Fruit fly (Drosophila melanogaster) whole organism, embryonic: ENCODE data around the gene CaMKII.

Experiments used
- Abd-B ChIP-seq: fragments of 200-800 bp; sonication (Bioruptor generic); optimal IDR thresholded peaks from 2 replicates; lab custom pipeline; 2018; ENCODE audit warnings: missing biosample characterization, mild to moderate bottlenecking, missing genetic modification characterization, moderate library complexity
- Adf1 ChIP-seq: fragments of 200-800 bp; sonication (Bioruptor generic); IDR thresholded peaks from 2 replicates; pipeline ENCODE4 v1.3.6; 2022; ENCODE audit warnings: missing biosample characterization, missing genetic modification characterization
- Antp ChIP-seq: fragments of 200-800 bp; sonication (Bioruptor generic); optimal IDR thresholded peaks from 3 replicates; lab custom pipeline; 2016; ENCODE audit warnings: missing biosample characterization, missing genetic modification characterization
- Bgb ChIP-seq: fragments of 200-800 bp; sonication (Bioruptor generic); IDR thresholded peaks from 2 replicates; pipeline ENCODE4 v1.3.6; 2022; ENCODE audit warnings: missing biosample characterization, missing genetic modification characterization; ENCODE audit not compliant: partially characterized antibody
- CG10431 ChIP-seq: fragments of 200-800 bp; sonication (Bioruptor generic); optimal IDR thresholded peaks from 3 replicates; lab custom pipeline; 2018; ENCODE audit warnings: missing biosample characterization, mild to moderate bottlenecking, missing genetic modification characterization
- CG11398 ChIP-seq: fragments of 200-800 bp; sonication (Bioruptor generic); optimal IDR thresholded peaks from 2 replicates; lab custom pipeline; 2016; ENCODE audit warnings: missing biosample characterization, missing genetic modification characterization
- CG13123 ChIP-seq: fragments of 200-800 bp; sonication (Bioruptor generic); optimal IDR thresholded peaks from 2 replicates; lab custom pipeline; 2016; ENCODE audit warnings: missing biosample characterization, missing genetic modification characterization
- CG13624 ChIP-seq: fragments of 200-800 bp; sonication (Bioruptor generic); optimal IDR thresholded peaks from 2 replicates; lab custom pipeline; 2016; ENCODE audit warnings: missing biosample characterization, missing genetic modification characterization
- CG15269 ChIP-seq: fragments of 200-800 bp; sonication (Bioruptor generic); optimal IDR thresholded peaks from 2 replicates; lab custom pipeline; 2018; ENCODE audit warnings: missing biosample characterization, mild to moderate bottlenecking, missing genetic modification characterization, moderate library complexity
- CG1792 ChIP-seq: fragments of 200-800 bp; sonication (Bioruptor generic); optimal IDR thresholded peaks from 2 replicates; lab custom pipeline; 2016; ENCODE audit warnings: missing biosample characterization, missing genetic modification characterization
- CG3163 ChIP-seq: fragments of 200-800 bp; sonication (Bioruptor generic); optimal IDR thresholded peaks from 3 replicates; lab custom pipeline; 2016; ENCODE audit warnings: missing biosample characterization, missing genetic modification characterization
- CG3407 ChIP-seq: fragments of 200-800 bp; sonication (Bioruptor generic); optimal IDR thresholded peaks from 2 replicates; lab custom pipeline; 2018; ENCODE audit warnings: missing biosample characterization, mild to moderate bottlenecking, missing genetic modification characterization
- CG34422 ChIP-seq: fragments of 200-800 bp; sonication (Bioruptor generic); IDR thresholded peaks from 3 replicates; pipeline ENCODE4 v1.3.6; 2022; ENCODE audit warnings: missing biosample characterization, missing genetic modification characterization
- CG42726 ChIP-seq: fragments of 200-800 bp; sonication (Bioruptor generic); IDR thresholded peaks from 2 replicates; pipeline ENCODE4 v1.3.6; 2022; ENCODE audit warnings: missing biosample characterization, missing genetic modification characterization; ENCODE audit not compliant: partially characterized antibody
- CG4360 ChIP-seq: fragments of 200-800 bp; sonication (Bioruptor generic); IDR thresholded peaks from 2 replicates; pipeline ENCODE4 v1.3.6; 2022; ENCODE audit warnings: missing biosample characterization, missing genetic modification characterization
- CG4424 ChIP-seq: fragments of 200-800 bp; sonication (Bioruptor generic); optimal IDR thresholded peaks from 3 replicates; lab custom pipeline; 2016; ENCODE audit warnings: missing biosample characterization, missing genetic modification characterization
- CG5245 ChIP-seq: fragments of 200-800 bp; sonication (Bioruptor generic); optimal IDR thresholded peaks from 3 replicates; lab custom pipeline; 2016; ENCODE audit warnings: missing biosample characterization, missing genetic modification characterization
- CG7372 ChIP-seq: fragments of 200-800 bp; sonication (Bioruptor generic); IDR thresholded peaks from 2 replicates; pipeline ENCODE4 v1.3.6; 2022; ENCODE audit warnings: missing biosample characterization, missing genetic modification characterization
- CG8281 ChIP-seq: fragments of 200-800 bp; sonication (Bioruptor generic); optimal IDR thresholded peaks from 2 replicates; lab custom pipeline; 2018; ENCODE audit warnings: missing biosample characterization, mild to moderate bottlenecking, missing genetic modification characterization, moderate library complexity
- CG9727 ChIP-seq: fragments of 200-800 bp; sonication (Bioruptor generic); optimal IDR thresholded peaks from 3 replicates; lab custom pipeline; 2017; ENCODE audit warnings: missing biosample characterization, mild to moderate bottlenecking, missing genetic modification characterization
- Dbx ChIP-seq: fragments of 200-800 bp; sonication (Bioruptor generic); IDR thresholded peaks from 3 replicates; pipeline ENCODE4 v1.3.6; 2022; ENCODE audit warnings: missing biosample characterization, missing genetic modification characterization
- Dll ChIP-seq: fragments of 200-800 bp; sonication (Bioruptor generic); IDR thresholded peaks from 4 replicates; pipeline ENCODE4 v1.3.6; 2022; ENCODE audit warnings: missing biosample characterization, missing genetic modification characterization; ENCODE audit not compliant: partially characterized antibody
- Dref ChIP-seq: fragments of 200-800 bp; sonication (Bioruptor generic); IDR thresholded peaks from 2 replicates; pipeline ENCODE4 v1.3.6; 2022; ENCODE audit warnings: missing biosample characterization, missing genetic modification characterization
- Drgx ChIP-seq: fragments of 200-800 bp; sonication (Bioruptor generic); IDR thresholded peaks from 2 replicates; pipeline ENCODE4 v1.3.6; 2022; ENCODE audit warnings: missing biosample characterization, missing genetic modification characterization
- E2f1 ChIP-seq: fragments of 200-800 bp; sonication (Bioruptor generic); IDR thresholded peaks from 2 replicates; pipeline ENCODE4 v1.3.6; 2022; ENCODE audit warnings: missing biosample characterization, missing genetic modification characterization
- HHEX ChIP-seq: fragments of 200-800 bp; sonication (Bioruptor generic); optimal IDR thresholded peaks from 3 replicates; lab custom pipeline; 2017; ENCODE audit warnings: missing biosample characterization, mild to moderate bottlenecking, missing genetic modification characterization, missing genetic modification reagents
- HLH4C ChIP-seq: fragments of 200-800 bp; sonication (Bioruptor generic); IDR thresholded peaks from 3 replicates; pipeline ENCODE4 v1.3.6; 2022; ENCODE audit warnings: missing biosample characterization, missing genetic modification characterization; ENCODE audit not compliant: partially characterized antibody
- HLHmδ ChIP-seq: fragments of 200-800 bp; sonication (Bioruptor generic); optimal IDR thresholded peaks from 2 replicates; lab custom pipeline; 2018; ENCODE audit warnings: missing biosample characterization, mild to moderate bottlenecking, missing genetic modification characterization, moderate library complexity
- Hr51 ChIP-seq, 2 experiments: fragments of 200-800 bp; sonication (Bioruptor generic); optimal IDR thresholded peaks; 2 replicates in 1 of 2; 3 replicates in 1 of 2; lab custom pipeline; 2016 to 2018; ENCODE audit warnings: missing biosample characterization in 2 of 2, missing genetic modification characterization in 2 of 2, mild to moderate bottlenecking in 1 of 2, moderate library complexity in 1 of 2
- Lpt ChIP-seq: fragments of >200 bp; optimal IDR thresholded peaks from 2 replicates; lab custom pipeline; 2018; ENCODE audit warnings: missing biosample characterization, missing genetic modification characterization
- Mes4 ChIP-seq: fragments of 200-800 bp; sonication (Bioruptor generic); optimal IDR thresholded peaks from 2 replicates; lab custom pipeline; 2016; ENCODE audit warnings: missing biosample characterization, missing genetic modification characterization
- NFAT ChIP-seq: fragments of 200-800 bp; sonication (Bioruptor generic); IDR thresholded peaks from 2 replicates; pipeline ENCODE4 v1.3.6; 2022; ENCODE audit warnings: missing biosample characterization, missing genetic modification characterization
- NK7.1 ChIP-seq: fragments of 200-800 bp; sonication (Bioruptor generic); optimal IDR thresholded peaks from 3 replicates; lab custom pipeline; 2016; ENCODE audit warnings: missing biosample characterization, missing genetic modification characterization
- Oli ChIP-seq: fragments of 200-800 bp; sonication (Bioruptor generic); optimal IDR thresholded peaks from 2 replicates; lab custom pipeline; 2018; ENCODE audit warnings: missing biosample characterization, mild to moderate bottlenecking, missing genetic modification characterization, moderate library complexity
- PHDP ChIP-seq: fragments of 200-800 bp; sonication (Bioruptor generic); optimal IDR thresholded peaks from 3 replicates; lab custom pipeline; 2018; ENCODE audit warnings: missing biosample characterization, mild to moderate bottlenecking, missing genetic modification characterization, moderate library complexity
- Pdp1 ChIP-seq, 2 experiments: fragments of 200-800 bp; sonication (Bioruptor generic); optimal IDR thresholded peaks; 3 replicates each; lab custom pipeline; 2016; ENCODE audit warnings: missing biosample characterization in 2 of 2, missing genetic modification characterization in 2 of 2, mild to moderate bottlenecking in 1 of 2, moderate library complexity in 1 of 2
- Ptx1 ChIP-seq: fragments of 200-800 bp; sonication (Bioruptor generic); IDR thresholded peaks from 2 replicates; pipeline ENCODE4 v1.3.6; 2022; ENCODE audit warnings: missing biosample characterization, missing genetic modification characterization
- Scr ChIP-seq: fragments of 200-800 bp; sonication (Bioruptor generic); IDR thresholded peaks from 2 replicates; pipeline ENCODE4 v1.3.6; 2022; ENCODE audit warnings: missing biosample characterization, missing genetic modification characterization; ENCODE audit not compliant: partially characterized antibody
- Usf ChIP-seq: fragments of 200-800 bp; sonication (Bioruptor generic); optimal IDR thresholded peaks from 2 replicates; lab custom pipeline; 2017; ENCODE audit warnings: missing genotype, missing biosample characterization, missing genetic modification characterization
- ara ChIP-seq: fragments of 200-800 bp; sonication (Bioruptor generic); IDR thresholded peaks from 2 replicates; pipeline ENCODE4 v1.3.6; 2022; ENCODE audit warnings: missing biosample characterization, missing genetic modification characterization
- ato ChIP-seq: fragments of 200-800 bp; sonication (Bioruptor generic); IDR thresholded peaks from 2 replicates; pipeline ENCODE4 v1.3.6; 2022; ENCODE audit warnings: missing biosample characterization, missing genetic modification characterization; ENCODE audit not compliant: partially characterized antibody
- disco-r ChIP-seq: fragments of 200-800 bp; sonication (Bioruptor generic); optimal IDR thresholded peaks from 2 replicates; lab custom pipeline; 2016; ENCODE audit warnings: missing biosample characterization, missing genetic modification characterization
- h ChIP-seq: fragments of >200 bp; optimal IDR thresholded peaks from 2 replicates; lab custom pipeline; 2017
- hbn ChIP-seq: fragments of 200-800 bp; sonication (Bioruptor generic); IDR thresholded peaks from 2 replicates; pipeline ENCODE4 v1.3.6; 2022; ENCODE audit warnings: missing biosample characterization, missing genetic modification characterization; ENCODE audit not compliant: partially characterized antibody
- hkb ChIP-seq, 2 experiments: fragments of 200-800 bp in 1 of 2; fragments of >200 bp in 1 of 2; sonication (Bioruptor generic) in 1 of 2; IDR thresholded peaks in 1 of 2; optimal IDR thresholded peaks in 1 of 2; 2 replicates each; pipeline versions ENCODE4 v1.3.6 to Lab custom; 2017 to 2022; ENCODE audit warnings: missing biosample characterization in 1 of 2, missing genetic modification characterization in 1 of 2
- ken ChIP-seq: fragments of 200-800 bp; sonication (Bioruptor generic); IDR thresholded peaks from 3 replicates; pipeline ENCODE4 v1.3.6; 2022; ENCODE audit warnings: missing biosample characterization, missing genetic modification characterization
- pros ChIP-seq: fragments of 200-800 bp; sonication (Bioruptor generic); optimal IDR thresholded peaks from 3 replicates; lab custom pipeline; 2019; ENCODE audit warnings: missing biosample characterization, mild to moderate bottlenecking, missing genetic modification characterization, moderate library complexity
- ranshi ChIP-seq: fragments of 200-800 bp; sonication (Bioruptor generic); IDR thresholded peaks from 2 replicates; pipeline ENCODE4 v1.3.6; 2022; ENCODE audit warnings: missing biosample characterization, missing genetic modification characterization
- scrt ChIP-seq: fragments of 200-800 bp; sonication (Bioruptor generic); optimal IDR thresholded peaks from 2 replicates; lab custom pipeline; 2018; ENCODE audit warnings: missing biosample characterization, mild to moderate bottlenecking, missing genetic modification characterization, moderate library complexity
- ssp ChIP-seq: fragments of 200-800 bp; sonication (Bioruptor generic); IDR thresholded peaks from 2 replicates; pipeline ENCODE4 v1.3.6; 2022; ENCODE audit warnings: missing biosample characterization, missing genetic modification characterization
- yki ChIP-seq: fragments of >200 bp; optimal IDR thresholded peaks from 3 replicates; lab custom pipeline; 2018

CaMKII gene

dm6 chr4:1031687-1032140, 21.8 kb downstream of the CaMKII start, which contains the start of gene CG11076 (continued):
- no peak for TF ChIP-seq HLHmδ (GFP tag; lab: Kevin White, UChicago)
- TF ChIP-seq Hr51 (GFP tag; optimal IDR thresholded peaks at IDR 0.05; lab: Kevin White, UChicago): no peak
- no peak for TF ChIP-seq CG5245 (GFP tag; lab: Kevin White, UChicago)
- no peak for TF ChIP-seq NFAT (GFP tag; lab: Robert Waterston, UW)
- peak; percentile 70; the same call in 1 of the 2 replicates for TF ChIP-seq CG42726
- peak; percentile 76 for TF ChIP-seq Scr (GFP tag; lab: Robert Waterston, UW)
- TF ChIP-seq Ptx1: no peak
- no peak for TF ChIP-seq CG1792 (GFP tag; lab: Kevin White, UChicago)
- TF ChIP-seq Antp (GFP tag; lab: Kevin White, UChicago): no peak
- TF ChIP-seq hbn (GFP tag; lab: Robert Waterston, UW): no peak
- TF ChIP-seq ato: no peak; the same call in 1 of the 2 replicates
- TF ChIP-seq CG9727: no peak
- peak; percentile 22; the same call in 1 of the 2 replicates for TF ChIP-seq Adf1 (GFP tag; lab: Robert Waterston, UW)
- TF ChIP-seq disco-r (GFP tag; lab: Kevin White, UChicago): no peak
- TF ChIP-seq ssp: peak; percentile 94
- no peak for TF ChIP-seq CG10431
- TF ChIP-seq CG15269: no peak
- no peak for TF ChIP-seq pros (GFP tag; lab: Kevin White, UChicago)
- no peak for TF ChIP-seq h (lab: Kevin White, UChicago)
- no peak for TF ChIP-seq CG8281 (tag; lab: Kevin White, UChicago)
- no peak for TF ChIP-seq CG7372 (GFP tag; lab: Robert Waterston, UW)
- no peak for TF ChIP-seq CG4424 (GFP tag; lab: Kevin White, UChicago)
- peak; percentile 25 for TF ChIP-seq PHDP (tag; lab: Kevin White, UChicago)
- peak; percentile 59; the same call in 1 of the 3 replicates for TF ChIP-seq Dbx
- TF ChIP-seq Usf (GFP tag; lab: Kevin White, UChicago): no peak
- TF ChIP-seq Pdp1 (GFP tag; optimal IDR thresholded peaks at IDR 0.05; lab: Kevin White, UChicago): peak in 1 of 2 experiments; percentile 99
- no peak for TF ChIP-seq Abd-B (GFP tag; lab: Kevin White, UChicago)
- no peak for TF ChIP-seq Lpt (GFP tag; lab: Kevin White, UChicago)
- no peak for TF ChIP-seq CG3163 (GFP tag; lab: Kevin White, UChicago)
- TF ChIP-seq ranshi (GFP tag; lab: Robert Waterston, UW): no peak
- TF ChIP-seq E2f1: no peak
- TF ChIP-seq Dll (GFP tag; lab: Robert Waterston, UW): peak; percentile 66
- no peak for TF ChIP-seq ara (GFP tag; lab: Robert Waterston, UW)
- no peak for TF ChIP-seq CG4360
- peak; percentile 4 for TF ChIP-seq NK7.1
- TF ChIP-seq CG13123: peak; percentile 11
- no peak for TF ChIP-seq scrt (GFP tag; lab: Kevin White, UChicago)
- no peak for TF ChIP-seq Dref (GFP tag; lab: Robert Waterston, UW)
- TF ChIP-seq Mes4 (GFP tag; lab: Kevin White, UChicago): peak; percentile 57
- TF ChIP-seq ken (GFP tag; lab: Robert Waterston, UW): no peak
- no peak for TF ChIP-seq Drgx (GFP tag; lab: Robert Waterston, UW)
- no peak for TF ChIP-seq HHEX
- no peak; the same call in 2 of the 3 replicates for TF ChIP-seq CG34422
- no peak for TF ChIP-seq Oli (tag; lab: Kevin White, UChicago)
- no peak for TF ChIP-seq HLH4C (GFP tag; lab: Robert Waterston, UW)
- TF ChIP-seq CG11398 (GFP tag; lab: Kevin White, UChicago): no peak
- TF ChIP-seq Bgb (GFP tag; lab: Robert Waterston, UW): peak; percentile 79
- no peak for TF ChIP-seq CG13624
- TF ChIP-seq CG3407 (GFP tag; lab: Kevin White, UChicago): peak; percentile 29
- TF ChIP-seq hkb (optimal IDR thresholded peaks at IDR 0.05; lab: Kevin White, UChicago): no peak
- 0 out of 2 replicates have a peak, but pooled peaks have one; percentile 14 for TF ChIP-seq hkb (GFP tag; IDR thresholded peaks at IDR 0.05; lab: Robert Waterston, UW)
- no peak for TF ChIP-seq yki
